Worm (Caenorhabditis elegans) whole organism, late embryonic: ENCODE measurements around the gene hsp-60.

Source experiments
- C38D4.7 ChIP-seq: fragments of 200-800 bp; sonication (Bioruptor generic); optimal IDR thresholded peaks from 2 replicates; lab custom pipeline; 2018; ENCODE audit warnings: mild to moderate bottlenecking, missing genetic modification characterization, moderate library complexity, missing compliant biosample characterization
- T23F11.4 ChIP-seq: fragments of 200-800 bp; sonication (Bioruptor generic); optimal IDR thresholded peaks from 2 replicates; lab custom pipeline; 2018; ENCODE audit warnings: mild to moderate bottlenecking, missing genetic modification characterization, missing compliant biosample characterization
- ahr-1 ChIP-seq: sonication (generic microtip); optimal IDR thresholded peaks from 2 replicates; lab custom pipeline; 2016; ENCODE audit warnings: missing genetic modification characterization, missing compliant biosample characterization
- ama-1 ChIP-seq: fragments of 150-350 bp; optimal IDR thresholded peaks from 2 replicates; lab custom pipeline; 2014
- ceh-19 ChIP-seq: fragments of 200-800 bp; sonication (Bioruptor generic); optimal IDR thresholded peaks from 2 replicates; lab custom pipeline; 2018; ENCODE audit warnings: mild to moderate bottlenecking, missing genetic modification characterization, missing compliant biosample characterization
- ceh-2 ChIP-seq: sonication (generic microtip); optimal IDR thresholded peaks from 2 replicates; lab custom pipeline; 2016; ENCODE audit warnings: missing genotype, missing genetic modification characterization, missing compliant biosample characterization
- ceh-22 ChIP-seq: sonication (generic microtip); optimal IDR thresholded peaks from 2 replicates; lab custom pipeline; 2017; ENCODE audit warnings: missing biosample characterization, missing genetic modification characterization
- ceh-30 ChIP-seq: fragments of 150-350 bp; optimal IDR thresholded peaks from 2 replicates; lab custom pipeline; 2014; ENCODE audit warnings: missing biosample characterization, missing genetic modification characterization
- ceh-31 ChIP-seq: sonication (generic microtip); optimal IDR thresholded peaks from 2 replicates; lab custom pipeline; 2016; ENCODE audit warnings: missing genetic modification characterization, missing compliant biosample characterization
- ceh-34 ChIP-seq: sonication (generic microtip); optimal IDR thresholded peaks from 2 replicates; lab custom pipeline; 2016; ENCODE audit warnings: mild to moderate bottlenecking, missing genetic modification characterization, missing compliant biosample characterization
- ceh-45 ChIP-seq: fragments of 200-800 bp; sonication (Bioruptor generic); IDR thresholded peaks from 2 replicates; pipeline ENCODE4 v1.3.6; 2022; ENCODE audit warnings: missing genetic modification reagents, missing genetic modification characterization, missing compliant biosample characterization
- ceh-6 ChIP-seq: fragments of 200-800 bp; sonication (Bioruptor generic); optimal IDR thresholded peaks from 2 replicates; lab custom pipeline; 2018; ENCODE audit warnings: mild to moderate bottlenecking, missing genetic modification characterization, missing compliant biosample characterization
- ceh-9 ChIP-seq: sonication (generic microtip); optimal IDR thresholded peaks from 2 replicates; lab custom pipeline; 2016; ENCODE audit warnings: mild to moderate bottlenecking, missing genetic modification characterization, inconsistent platforms, missing compliant biosample characterization
- dve-1 ChIP-seq: sonication (generic microtip); optimal IDR thresholded peaks from 2 replicates; lab custom pipeline; 2017; ENCODE audit warnings: antibody characterized with exemption, mild to moderate bottlenecking, missing genetic modification characterization, missing compliant biosample characterization
- elt-2 ChIP-seq: sonication (generic microtip); optimal IDR thresholded peaks from 2 replicates; lab custom pipeline; 2016; ENCODE audit warnings: missing genetic modification reagents, missing genetic modification characterization, missing compliant biosample characterization
- elt-4 ChIP-seq: sonication (generic microtip); optimal IDR thresholded peaks from 2 replicates; lab custom pipeline; 2016; ENCODE audit warnings: missing genetic modification characterization, missing compliant biosample characterization
- fax-1 ChIP-seq: sonication (generic microtip); optimal IDR thresholded peaks from 2 replicates; lab custom pipeline; 2016; ENCODE audit warnings: missing genotype, missing genetic modification characterization, missing compliant biosample characterization
- fkh-10 ChIP-seq: fragments of 150-350 bp; optimal IDR thresholded peaks from 2 replicates; lab custom pipeline; 2014; ENCODE audit warnings: missing biosample characterization, missing genetic modification reagents, missing genetic modification characterization
- fkh-6 ChIP-seq: sonication (generic microtip); optimal IDR thresholded peaks from 2 replicates; lab custom pipeline; 2016; ENCODE audit warnings: missing genetic modification characterization, missing compliant biosample characterization
- hlh-15 ChIP-seq: sonication (generic microtip); optimal IDR thresholded peaks from 2 replicates; lab custom pipeline; 2016; ENCODE audit warnings: missing genetic modification characterization, missing compliant biosample characterization
- hlh-6 ChIP-seq: sonication (generic microtip); optimal IDR thresholded peaks from 2 replicates; lab custom pipeline; 2016; ENCODE audit warnings: missing genotype, missing genetic modification characterization, missing compliant biosample characterization
- hlh-8 ChIP-seq: sonication (generic microtip); optimal IDR thresholded peaks from 2 replicates; lab custom pipeline; 2016; ENCODE audit warnings: missing genotype, missing genetic modification characterization, missing compliant biosample characterization
- madf-2 ChIP-seq: sonication (generic microtip); optimal IDR thresholded peaks from 2 replicates; lab custom pipeline; 2017; ENCODE audit warnings: missing genetic modification characterization, missing compliant biosample characterization
- npax-4 ChIP-seq: sonication (generic microtip); optimal IDR thresholded peaks from 2 replicates; lab custom pipeline; 2016; ENCODE audit warnings: missing genetic modification characterization, missing compliant biosample characterization
- pat-9 ChIP-seq: fragments of 200-800 bp; sonication (Bioruptor generic); optimal IDR thresholded peaks from 2 replicates; lab custom pipeline; 2018; ENCODE audit warnings: mild to moderate bottlenecking, missing genetic modification characterization, moderate library complexity, missing compliant biosample characterization
- pha-2 ChIP-seq: sonication (generic microtip); optimal IDR thresholded peaks from 2 replicates; lab custom pipeline; 2017; ENCODE audit warnings: mild to moderate bottlenecking, missing genetic modification characterization, missing compliant biosample characterization
- ref-2 ChIP-seq: sonication (generic microtip); optimal IDR thresholded peaks from 2 replicates; lab custom pipeline; 2016; ENCODE audit warnings: missing genetic modification characterization, missing compliant biosample characterization
- rnt-1 ChIP-seq: sonication (generic microtip); optimal IDR thresholded peaks from 2 replicates; lab custom pipeline; 2016; ENCODE audit warnings: missing genetic modification characterization, missing compliant biosample characterization
- sox-2 ChIP-seq: fragments of 200-800 bp; sonication (Bioruptor generic); IDR thresholded peaks from 2 replicates; pipeline ENCODE4 v1.3.6; 2022; ENCODE audit warnings: missing genetic modification reagents, missing genetic modification characterization, missing compliant biosample characterization
- ttx-3 ChIP-seq: sonication (generic microtip); optimal IDR thresholded peaks from 2 replicates; lab custom pipeline; 2016; ENCODE audit warnings: missing genetic modification reagents, missing genetic modification characterization, missing compliant biosample characterization
- unc-55 ChIP-seq: sonication (generic microtip); optimal IDR thresholded peaks from 2 replicates; lab custom pipeline; 2017; ENCODE audit warnings: missing biosample characterization, missing genetic modification reagents, missing genetic modification characterization
- unc-86 ChIP-seq: sonication (generic microtip); optimal IDR thresholded peaks from 2 replicates; lab custom pipeline; 2016; ENCODE audit warnings: missing genetic modification characterization, missing compliant biosample characterization
- zip-5 ChIP-seq: sonication (generic microtip); optimal IDR thresholded peaks from 2 replicates; lab custom pipeline; 2016; ENCODE audit warnings: missing genetic modification characterization, missing compliant biosample characterization

The hsp-60 gene

DNA sequence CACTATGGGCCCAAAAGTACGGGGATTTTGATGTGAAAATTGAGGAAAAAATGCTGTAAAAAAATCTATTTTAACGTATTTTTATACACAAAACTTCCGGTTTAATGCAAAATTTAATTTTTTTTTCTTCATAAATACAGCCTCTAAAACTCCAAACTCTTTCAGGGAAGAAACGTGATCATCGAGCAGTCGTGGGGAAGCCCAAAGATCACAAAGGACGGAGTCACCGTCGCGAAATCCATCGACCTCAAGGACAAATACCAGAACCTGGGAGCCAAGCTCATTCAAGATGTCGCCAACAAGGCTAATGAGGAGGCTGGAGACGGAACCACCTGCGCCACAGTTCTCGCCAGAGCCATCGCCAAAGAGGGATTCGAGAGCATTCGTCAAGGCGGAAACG is 348 bp downstream of the hsp-60 start:
- TF ChIP-seq C38D4.7 (no peak), ceh-22 (tag; lab: Kevin White, UChicago) (no peak), ceh-30 (tag; lab: Kevin White, UChicago) (no peak), ceh-45 (GFP tag; lab: Robert Waterston, UW) (no peak), elt-4 (tag; lab: Kevin White, UChicago) (no peak), pha-2 (tag; lab: Kevin White, UChicago) (no peak), npax-4 (tag; lab: Kevin White, UChicago) (no peak), ceh-6 (GFP tag; lab: Kevin White, UChicago) (no peak), hlh-6 (tag; lab: Kevin White, UChicago) (no peak), sox-2 (GFP tag; lab: Robert Waterston, UW) (no peak), ceh-31 (tag; lab: Kevin White, UChicago) (no peak), ceh-34 (tag; lab: Kevin White, UChicago) (no peak), madf-2 (tag; lab: Kevin White, UChicago) (no peak), ref-2 (tag; lab: Kevin White, UChicago) (no peak), fkh-10 (GFP tag; lab: Kevin White, UChicago) (no peak)

DNA sequence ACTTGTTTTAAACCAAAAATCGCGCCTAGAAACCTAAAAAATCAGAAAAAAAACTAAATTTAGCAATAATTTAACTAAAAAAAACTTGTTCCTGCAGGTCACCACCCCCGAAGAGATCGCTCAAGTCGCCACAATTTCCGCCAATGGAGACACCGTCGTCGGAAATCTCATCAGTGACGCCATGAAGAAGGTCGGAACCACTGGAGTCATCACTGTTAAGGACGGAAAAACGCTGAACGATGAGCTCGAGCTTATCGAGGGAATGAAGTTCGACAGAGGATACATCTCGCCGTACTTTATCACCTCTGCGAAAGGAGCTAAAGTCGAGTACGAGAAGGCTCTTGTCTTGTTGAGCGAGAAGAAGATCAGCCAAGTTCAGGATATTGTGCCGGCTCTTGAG is 1.8 kb downstream of the hsp-60 start:
- no peak for TF ChIP-seq zip-5 (tag; lab: Kevin White, UChicago)
- TF ChIP-seq ama-1 (lab: Kevin White, UChicago) = no peak
- no peak for TF ChIP-seq fax-1 (tag; lab: Kevin White, UChicago)
- TF ChIP-seq rnt-1 (tag; lab: Kevin White, UChicago) = no peak

ce11 chrIII:1622329-1622728 is 2.8 kb downstream of the hsp-60 start:
- TF ChIP-seq unc-55 = no peak
- TF ChIP-seq elt-2 (tag; lab: Kevin White, UChicago) = peak; percentile 41

DNA sequence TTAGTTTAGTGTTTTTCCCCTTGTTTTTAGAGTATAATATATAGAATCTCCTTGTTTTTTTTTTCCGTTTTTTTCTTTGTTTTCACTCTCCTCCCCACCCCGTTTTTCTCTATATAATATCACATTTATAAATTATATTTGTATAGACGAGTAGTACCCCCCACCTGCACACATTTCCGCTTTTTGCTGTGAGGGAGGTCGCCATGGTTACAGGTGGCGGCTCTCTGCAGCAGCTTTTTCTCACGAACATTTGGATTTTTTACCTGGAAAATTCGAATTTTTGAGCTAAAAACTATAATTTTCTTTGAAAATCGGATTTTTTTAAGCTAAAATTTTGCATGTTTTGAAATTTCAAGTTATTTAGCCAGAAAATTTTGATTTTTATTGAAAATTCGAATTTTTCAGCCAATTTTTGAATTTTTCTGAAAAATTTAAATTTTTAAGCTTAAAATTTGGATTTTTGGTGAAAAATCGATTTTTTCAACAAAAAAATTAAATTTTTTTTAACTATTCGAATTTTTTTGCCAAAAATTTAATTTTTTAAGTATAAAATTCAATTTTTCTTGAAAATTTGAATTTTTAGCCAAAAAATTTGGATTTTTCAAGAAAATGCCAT is 6.2 kb downstream of the hsp-60 start:
- TF ChIP-seq hlh-15 (tag; lab: Kevin White, UChicago) (no peak), ahr-1 (tag; lab: Kevin White, UChicago) (no peak), fkh-6 (tag; lab: Kevin White, UChicago) (no peak), fkh-10 (GFP tag; lab: Kevin White, UChicago) (no peak), ceh-6 (GFP tag; lab: Kevin White, UChicago) (no peak), ceh-31 (tag; lab: Kevin White, UChicago) (no peak), elt-2 (tag; lab: Kevin White, UChicago) (no peak), ceh-45 (GFP tag; lab: Robert Waterston, UW) (no peak), ceh-9 (no peak), dve-1 (tag; lab: Kevin White, UChicago) (no peak), pat-9 (no peak), ttx-3 (no peak), hlh-8 (tag; lab: Kevin White, UChicago) (no peak), T23F11.4 (GFP tag; lab: Kevin White, UChicago) (no peak), ceh-2 (tag; lab: Kevin White, UChicago) (no peak), npax-4 (tag; lab: Kevin White, UChicago) (no peak)

- TF ChIP-seq ceh-19 (GFP tag; lab: Kevin White, UChicago) = no peak
- no peak for TF ChIP-seq unc-86 (tag; lab: Kevin White, UChicago)
- TF ChIP-seq elt-4 (tag; lab: Kevin White, UChicago) = no peak
Observed at ce11 chrIII:1626524-1626923, 7.0 kb downstream of the hsp-60 start, which contains the start of gene Y22D7AL.4. Gene Y22D7AL.4 (plus strand): TSS chrIII:1626632.
